Fruit fly (Drosophila melanogaster) whole organism, embryonic: ENCODE results near the gene Gycalpha99B.

Experiments
- ATbp ChIP-seq: fragments of 200-800 bp; sonication (Bioruptor generic); optimal IDR thresholded peaks from 2 replicates; lab custom pipeline; 2017; ENCODE audit warnings: missing biosample characterization, mild to moderate bottlenecking, missing genetic modification characterization, missing genetic modification reagents
- Ada2b ChIP-seq: fragments of 200-800 bp; sonication (Bioruptor generic); IDR thresholded peaks from 2 replicates; pipeline ENCODE4 v1.3.6; 2022; ENCODE audit warnings: missing biosample characterization, missing genetic modification characterization
- Atf3 ChIP-seq: fragments of 200-800 bp; sonication (Bioruptor generic); optimal IDR thresholded peaks from 3 replicates; lab custom pipeline; 2016; ENCODE audit warnings: missing biosample characterization, missing genetic modification characterization
- Awh ChIP-seq: fragments of 200-800 bp; sonication (Bioruptor generic); IDR thresholded peaks from 2 replicates; pipeline ENCODE4, ENCODE4 v1.3.6; 2022; ENCODE audit warnings: missing biosample characterization, missing genetic modification characterization
- CG10366 ChIP-seq: fragments of 200-800 bp; sonication (Bioruptor generic); IDR thresholded peaks from 2 replicates; pipeline ENCODE4 v1.3.6; 2022; ENCODE audit warnings: missing biosample characterization, missing genetic modification characterization
- CG10565 ChIP-seq: fragments of 200-800 bp; sonication (Bioruptor generic); optimal IDR thresholded peaks from 3 replicates; lab custom pipeline; 2016; ENCODE audit warnings: missing biosample characterization, mild to moderate bottlenecking, missing genetic modification characterization
- CG12104 ChIP-seq: fragments of 200-800 bp; sonication (Bioruptor generic); optimal IDR thresholded peaks from 3 replicates; lab custom pipeline; 2016; ENCODE audit warnings: missing biosample characterization, missing genetic modification characterization
- CG13624 ChIP-seq: fragments of 200-800 bp; sonication (Bioruptor generic); optimal IDR thresholded peaks from 2 replicates; lab custom pipeline; 2016; ENCODE audit warnings: missing biosample characterization, missing genetic modification characterization
- CG14965 ChIP-seq: fragments of 200-800 bp; sonication (Bioruptor generic); optimal IDR thresholded peaks from 2 replicates; lab custom pipeline; 2016; ENCODE audit warnings: missing biosample characterization, missing genetic modification characterization, borderline replicate concordance
- CG15073 ChIP-seq: fragments of 200-800 bp; sonication (Bioruptor generic); optimal IDR thresholded peaks from 2 replicates; lab custom pipeline; 2016; ENCODE audit warnings: missing biosample characterization, missing genetic modification characterization
- CG15514 ChIP-seq: fragments of 200-800 bp; sonication (Bioruptor generic); optimal IDR thresholded peaks from 3 replicates; lab custom pipeline; 2017; ENCODE audit warnings: missing biosample characterization, missing genetic modification characterization, mild to moderate bottlenecking, moderate library complexity, missing genetic modification reagents
- CG1832 ChIP-seq: fragments of 200-800 bp; sonication (Bioruptor generic); optimal IDR thresholded peaks from 2 replicates; lab custom pipeline; 2017; ENCODE audit warnings: missing biosample characterization, mild to moderate bottlenecking, missing genetic modification characterization, inconsistent platforms
- CG2129 ChIP-seq: fragments of 200-800 bp; sonication (Bioruptor generic); IDR thresholded peaks from 2 replicates; pipeline ENCODE4 v1.3.6; 2022; ENCODE audit warnings: missing biosample characterization, missing genetic modification characterization; ENCODE audit not compliant: partially characterized antibody
- CG2202 ChIP-seq: fragments of 200-800 bp; sonication (Bioruptor generic); optimal IDR thresholded peaks from 2 replicates; lab custom pipeline; 2018; ENCODE audit warnings: missing biosample characterization, mild to moderate bottlenecking, missing genetic modification characterization
- CG2712 ChIP-seq: fragments of 200-800 bp; optimal IDR thresholded peaks from 3 replicates; lab custom pipeline; 2019; ENCODE audit warnings: missing biosample characterization, mild to moderate bottlenecking, missing genetic modification characterization, moderate library complexity
- CG30403 ChIP-seq: fragments of 200-800 bp; sonication (Bioruptor generic); optimal IDR thresholded peaks from 3 replicates; lab custom pipeline; 2016; ENCODE audit warnings: missing biosample characterization, missing genetic modification characterization
- CG31365 ChIP-seq: fragments of 200-800 bp; sonication (Bioruptor generic); optimal IDR thresholded peaks from 2 replicates; lab custom pipeline; 2018; ENCODE audit warnings: missing biosample characterization, mild to moderate bottlenecking, missing genetic modification characterization
- CG6175 ChIP-seq: fragments of 200-800 bp; sonication (Bioruptor generic); IDR thresholded peaks from 3 replicates; pipeline ENCODE4 v1.3.6; 2022; ENCODE audit warnings: missing biosample characterization, missing genetic modification characterization
- CG6254 ChIP-seq: fragments of 200-800 bp; sonication (Bioruptor generic); optimal IDR thresholded peaks from 3 replicates; lab custom pipeline; 2017; ENCODE audit warnings: mild to moderate bottlenecking, missing biosample characterization, missing genetic modification reagents, missing genetic modification characterization
- CG6272 ChIP-seq: fragments of 200-800 bp; sonication (Bioruptor generic); IDR thresholded peaks from 2 replicates; pipeline ENCODE4 v1.3.6; 2022; ENCODE audit warnings: missing biosample characterization, missing genetic modification characterization
- CG7357 ChIP-seq: fragments of 200-800 bp; sonication (Bioruptor generic); IDR thresholded peaks from 3 replicates; pipeline ENCODE4 v1.3.6; 2022; ENCODE audit warnings: missing biosample characterization, missing genetic modification characterization
- CG7372 ChIP-seq: fragments of 200-800 bp; sonication (Bioruptor generic); IDR thresholded peaks from 2 replicates; pipeline ENCODE4 v1.3.6; 2022; ENCODE audit warnings: missing biosample characterization, missing genetic modification characterization
- CG8944 ChIP-seq: fragments of 200-800 bp; sonication (Bioruptor generic); optimal IDR thresholded peaks from 3 replicates; lab custom pipeline; 2016; ENCODE audit warnings: missing biosample characterization, missing genetic modification characterization
- CG9215 ChIP-seq: fragments of 200-800 bp; sonication (Bioruptor generic); IDR thresholded peaks from 2 replicates; pipeline ENCODE4 v1.3.6; 2022; ENCODE audit warnings: missing biosample characterization, missing genetic modification characterization
- CG9727 ChIP-seq: fragments of 200-800 bp; sonication (Bioruptor generic); optimal IDR thresholded peaks from 3 replicates; lab custom pipeline; 2017; ENCODE audit warnings: missing biosample characterization, mild to moderate bottlenecking, missing genetic modification characterization
- CG9932 ChIP-seq: fragments of 200-800 bp; sonication (Bioruptor generic); IDR thresholded peaks from 2 replicates; pipeline ENCODE4 v1.3.6; 2022; ENCODE audit warnings: missing biosample characterization, missing genetic modification characterization
- CkIIα-i1 ChIP-seq: fragments of 200-800 bp; sonication (Bioruptor generic); IDR thresholded peaks from 2 replicates; pipeline ENCODE4 v1.3.6; 2022; ENCODE audit warnings: missing biosample characterization, missing genetic modification characterization
- Dip3 ChIP-seq: fragments of 200-800 bp; sonication (Bioruptor generic); optimal IDR thresholded peaks from 3 replicates; lab custom pipeline; 2016; ENCODE audit warnings: missing biosample characterization, missing genetic modification characterization
- Doc3 ChIP-seq: fragments of 200-800 bp; sonication (Bioruptor generic); IDR thresholded peaks from 3 replicates; pipeline ENCODE4 v1.3.6; 2022; ENCODE audit warnings: missing biosample characterization, missing genetic modification characterization; ENCODE audit not compliant: partially characterized antibody
- Hr78 ChIP-seq, 2 experiments: fragments of 200-800 bp in 1 of 2; fragments of >200 bp in 1 of 2; sonication (Bioruptor generic) in 1 of 2; optimal IDR thresholded peaks; 2 replicates each; lab custom pipeline; 2017 to 2019; ENCODE audit warnings: missing biosample characterization in 2 of 2, missing genetic modification characterization in 2 of 2, mild to moderate bottlenecking in 1 of 2, moderate library complexity in 1 of 2
- Nf-YB ChIP-seq: fragments of 200-800 bp; sonication (Bioruptor generic); optimal IDR thresholded peaks from 3 replicates; lab custom pipeline; 2019; ENCODE audit warnings: missing biosample characterization, mild to moderate bottlenecking, missing genetic modification characterization, moderate library complexity
- Optix ChIP-seq: fragments of 200-800 bp; sonication (Bioruptor generic); IDR thresholded peaks from 3 replicates; pipeline ENCODE4 v1.3.6; 2022; ENCODE audit warnings: missing biosample characterization, missing genetic modification characterization
- Ravus ChIP-seq: fragments of 200-800 bp; sonication (Bioruptor generic); IDR thresholded peaks from 2 replicates; pipeline ENCODE4 v1.3.6; 2022; ENCODE audit warnings: missing biosample characterization, missing genetic modification characterization
- Rx ChIP-seq: fragments of 200-800 bp; sonication (Bioruptor generic); IDR thresholded peaks from 2 replicates; pipeline ENCODE4 v1.3.6; 2022; ENCODE audit warnings: missing biosample characterization, missing genetic modification characterization
- Stat92E ChIP-seq, 3 experiments: fragments of >200 bp in 2 of 3; fragments of 200-800 bp in 1 of 3; sonication (Bioruptor generic) in 1 of 3; optimal IDR thresholded peaks; 2 replicates each; lab custom pipeline; 2017 to 2019; ENCODE audit warnings: missing biosample characterization in 3 of 3, missing genetic modification characterization in 3 of 3, mild to moderate bottlenecking in 1 of 3, moderate library complexity in 1 of 3
- Tbp ChIP-seq: fragments of >200 bp; optimal IDR thresholded peaks from 2 replicates; lab custom pipeline; 2018; ENCODE audit warnings: missing biosample characterization, missing genetic modification characterization
- Trl ChIP-seq, 3 experiments: fragments of >200 bp in 2 of 3; fragments of 200-800 bp in 1 of 3; sonication (Bioruptor generic) in 1 of 3; optimal IDR thresholded peaks; 2 replicates in 1 of 3; 3 replicates in 2 of 3; lab custom pipeline; 2016 to 2017; ENCODE audit warnings: missing biosample characterization in 1 of 3, missing genetic modification characterization in 1 of 3
- YL-1 ChIP-seq: fragments of 200-800 bp; sonication (Bioruptor generic); optimal IDR thresholded peaks from 3 replicates; lab custom pipeline; 2017; ENCODE audit warnings: missing biosample characterization, mild to moderate bottlenecking, missing genetic modification characterization
- bbx ChIP-seq: fragments of 200-800 bp; sonication (Bioruptor generic); IDR thresholded peaks from 2 replicates; pipeline ENCODE4 v1.3.6; 2022; ENCODE audit warnings: missing biosample characterization, missing genetic modification characterization; ENCODE audit not compliant: partially characterized antibody
- bsh ChIP-seq, 2 experiments: fragments of 200-800 bp; sonication (Bioruptor generic); optimal IDR thresholded peaks; 2 replicates each; lab custom pipeline; 2017 to 2018; ENCODE audit warnings: mild to moderate bottlenecking in 2 of 2, missing biosample characterization in 2 of 2, missing genetic modification characterization in 2 of 2, moderate library complexity in 1 of 2
- cas ChIP-seq: fragments of 200-800 bp; sonication (Bioruptor generic); IDR thresholded peaks from 2 replicates; pipeline ENCODE4 v1.3.6; 2022; ENCODE audit warnings: missing biosample characterization, missing genetic modification characterization
- cwo ChIP-seq: fragments of 200-800 bp; sonication (Bioruptor generic); optimal IDR thresholded peaks from 3 replicates; lab custom pipeline; 2017; ENCODE audit warnings: missing biosample characterization, missing genetic modification characterization, mild to moderate bottlenecking, moderate library complexity, missing genetic modification reagents
- gem ChIP-seq: fragments of 200-800 bp; sonication (Bioruptor generic); optimal IDR thresholded peaks from 2 replicates; lab custom pipeline; 2019; ENCODE audit warnings: missing biosample characterization, mild to moderate bottlenecking, missing genetic modification characterization, moderate library complexity
- grn ChIP-seq: fragments of 200-800 bp; sonication (Bioruptor generic); optimal IDR thresholded peaks from 3 replicates; lab custom pipeline; 2017; ENCODE audit warnings: missing biosample characterization, missing genetic modification characterization
- gsb ChIP-seq: fragments of 200-800 bp; sonication (Bioruptor generic); IDR thresholded peaks from 2 replicates; pipeline ENCODE4 v1.3.6; 2022; ENCODE audit warnings: missing biosample characterization, missing genetic modification characterization
- inv ChIP-seq: fragments of 200-800 bp; sonication (Bioruptor generic); IDR thresholded peaks from 2 replicates; pipeline ENCODE4 v1.3.6; 2022; ENCODE audit warnings: missing biosample characterization, missing genetic modification characterization; ENCODE audit not compliant: partially characterized antibody
- klu ChIP-seq: fragments of 200-800 bp; sonication (Bioruptor generic); IDR thresholded peaks from 2 replicates; pipeline ENCODE4 v1.3.6; 2022; ENCODE audit warnings: missing biosample characterization, missing genetic modification characterization
- mld ChIP-seq: fragments of 200-800 bp; sonication (Bioruptor generic); IDR thresholded peaks from 3 replicates; pipeline ENCODE4 v1.3.6; 2022; ENCODE audit warnings: missing biosample characterization, missing genetic modification characterization; ENCODE audit not compliant: partially characterized antibody
- pfk ChIP-seq: fragments of 200-800 bp; sonication (Bioruptor generic); optimal IDR thresholded peaks from 2 replicates; lab custom pipeline; 2018; ENCODE audit warnings: missing biosample characterization, mild to moderate bottlenecking, missing genetic modification characterization, moderate library complexity
- pros ChIP-seq: fragments of 200-800 bp; sonication (Bioruptor generic); optimal IDR thresholded peaks from 3 replicates; lab custom pipeline; 2019; ENCODE audit warnings: missing biosample characterization, mild to moderate bottlenecking, missing genetic modification characterization, moderate library complexity

The Gycalpha99B gene

dm6 chr3R:29699220-29699619 is 16.9 kb downstream of the Gycalpha99B start (continued):
- no peak for TF ChIP-seq Stat92E (GFP tag; optimal IDR thresholded peaks at IDR 0.05; lab: Kevin White, UChicago)
- TF ChIP-seq Ravus (GFP tag; lab: Robert Waterston, UW), result no peak
- TF ChIP-seq cwo (GFP tag; lab: Kevin White, UChicago), result no peak
- TF ChIP-seq pros (GFP tag; lab: Kevin White, UChicago), result no peak
- peak; percentile 39; the same call in 1 of the 2 replicates for TF ChIP-seq CG6272
- peak in 1 of 2 experiments; percentile 50 for TF ChIP-seq bsh (GFP tag; optimal IDR thresholded peaks at IDR 0.05; lab: Kevin White, UChicago)
- TF ChIP-seq CG10565 (GFP tag; lab: Kevin White, UChicago), result no peak
- TF ChIP-seq CG1832, result no peak
- TF ChIP-seq CG14965 (GFP tag; lab: Kevin White, UChicago), result no peak
- TF ChIP-seq CG8944 (GFP tag; lab: Kevin White, UChicago), result no peak
- TF ChIP-seq bbx (GFP tag; lab: Robert Waterston, UW), result no peak
- peak; percentile 25 for TF ChIP-seq CG9727
- no peak for TF ChIP-seq inv
- TF ChIP-seq ATbp, result peak; percentile 57
- no peak for TF ChIP-seq Doc3 (GFP tag; lab: Robert Waterston, UW)
- TF ChIP-seq CG13624, result no peak
- no peak for TF ChIP-seq CG2202 (tag; lab: Kevin White, UChicago)
- peak; percentile 38 for TF ChIP-seq CG30403 (GFP tag; lab: Kevin White, UChicago)
- no peak for TF ChIP-seq mld (GFP tag; lab: Robert Waterston, UW)
- TF ChIP-seq CG6254 (GFP tag; lab: Kevin White, UChicago), result no peak
- no peak for TF ChIP-seq CG12104
- no peak for TF ChIP-seq Dip3 (GFP tag; lab: Kevin White, UChicago)
- no peak for TF ChIP-seq pfk
- no peak for TF ChIP-seq grn (GFP tag; lab: Kevin White, UChicago)
- TF ChIP-seq CG31365, result no peak
- TF ChIP-seq Trl (optimal IDR thresholded peaks at IDR 0.05; lab: Kevin White, UChicago), result no peak
- peak; percentile 51 for TF ChIP-seq Trl (GFP tag; optimal IDR thresholded peaks at IDR 0.05; lab: Kevin White, UChicago)
- no peak for TF ChIP-seq CG9932
- TF ChIP-seq CG2712 (tag; lab: Kevin White, UChicago), result peak; percentile 78
- TF ChIP-seq Hr78 (GFP tag; optimal IDR thresholded peaks at IDR 0.05; lab: Kevin White, UChicago), result peak in 1 of 2 experiments; percentile 41
- TF ChIP-seq Optix (GFP tag; lab: Robert Waterston, UW), result peak; percentile 27; the same call in 1 of the 3 replicates
- TF ChIP-seq cas (GFP tag; lab: Robert Waterston, UW), result no peak
- no peak; the same call in 1 of the 2 replicates for TF ChIP-seq Rx
- no peak for TF ChIP-seq Atf3 (GFP tag; lab: Kevin White, UChicago)
- no peak for TF ChIP-seq gsb (GFP tag; lab: Robert Waterston, UW)
- no peak for TF ChIP-seq klu (GFP tag; lab: Robert Waterston, UW)
- TF ChIP-seq CG7357, result peak; percentile 58; the same call in 2 of the 3 replicates
- no peak for TF ChIP-seq CG15073 (GFP tag; lab: Kevin White, UChicago)
- no peak for TF ChIP-seq Tbp (GFP tag; lab: Kevin White, UChicago)
- no peak for TF ChIP-seq CG15514
- TF ChIP-seq CG9215 (GFP tag; lab: Robert Waterston, UW), result peak; percentile 46; the same call in 1 of the 2 replicates
- no peak for TF ChIP-seq CG7372 (GFP tag; lab: Robert Waterston, UW)
- TF ChIP-seq YL-1 (GFP tag; lab: Kevin White, UChicago), result no peak
- TF ChIP-seq Nf-YB (GFP tag; lab: Kevin White, UChicago), result no peak
- no peak for TF ChIP-seq CG6175 (GFP tag; lab: Robert Waterston, UW)
- TF ChIP-seq CG10366, result peak; percentile 35; the same call in 1 of the 2 replicates
- TF ChIP-seq Awh (GFP tag; lab: Robert Waterston, UW), result peak; percentile 65; the same call in 1 of the 2 replicates
- TF ChIP-seq CkIIα-i1 (GFP tag; lab: Robert Waterston, UW), result no peak
- TF ChIP-seq Ada2b (GFP tag; lab: Robert Waterston, UW), result no peak
- no peak for TF ChIP-seq CG2129
- TF ChIP-seq gem (tag; lab: Kevin White, UChicago), result peak; percentile 73
